Worm (Caenorhabditis elegans): ENCODE data around the gene clu-1.
A peak's percentile ranks its signal among the peaks of the same experiment; 100 is the strongest.

Gene clu-1

ce11 chrIII:9542816-9543215 is 21.6 kb upstream of the clu-1 start, which contains the start of gene eif-2Balpha:
Gene eif-2Balpha (plus strand): TSS chrIII:9543119.
- TF ChIP-seq him-1 (tag; optimal IDR thresholded peaks at IDR 0.05), result no peak
- peak; percentile 56 for TF ChIP-seq W03F9.2 (tag; optimal IDR thresholded peaks at IDR 0.05)
- TF ChIP-seq dao-5 (tag; optimal IDR thresholded peaks at IDR 0.05), result no peak

ce11 chrIII:9542280-9542679 is 21.0 kb upstream of the clu-1 start, which contains the start of gene mut-7:
Gene mut-7 (minus strand): TSS chrIII:9542380.
- TF ChIP-seq him-1 (tag; optimal IDR thresholded peaks at IDR 0.05), result no peak
- TF ChIP-seq W03F9.2 (tag; optimal IDR thresholded peaks at IDR 0.05), result no peak
- TF ChIP-seq dao-5 (tag; optimal IDR thresholded peaks at IDR 0.05), result no peak

ce11 chrIII:9538655-9539155 is 17.4 kb upstream of the clu-1 start, which contains the start of gene ZK1098.3:
Gene ZK1098.3 (minus strand): TSS chrIII:9538705.
- TF ChIP-seq W03F9.2 (tag; optimal IDR thresholded peaks at IDR 0.05), result no peak

- TF ChIP-seq him-1 (tag; optimal IDR thresholded peaks at IDR 0.05) (no peak), W03F9.2 (tag; optimal IDR thresholded peaks at IDR 0.05) (peak; percentile 12), dao-5 (tag; optimal IDR thresholded peaks at IDR 0.05) (no peak)
These were observed 7.6 kb upstream of the clu-1 start, which contains the start of gene ZK1098.2 for ce11 chrIII:9528824-9529223. Gene ZK1098.2 (plus strand): TSS chrIII:9529159.

ce11 chrIII:9526851-9527250 is 5.6 kb upstream of the clu-1 start, which contains the start of gene ZK1098.6:
Gene ZK1098.6 (plus strand): TSS chrIII:9527151.
- no peak for TF ChIP-seq dao-5 (tag; optimal IDR thresholded peaks at IDR 0.05)
- TF ChIP-seq him-1 (tag; optimal IDR thresholded peaks at IDR 0.05), result no peak

- no peak for TF ChIP-seq him-1 (tag; optimal IDR thresholded peaks at IDR 0.05)
These were observed 4.0 kb upstream of the clu-1 start, which contains the start of gene trpp-3 for ce11 chrIII:9525252-9525651. Gene trpp-3 (plus strand): TSS chrIII:9525552.

ce11 chrIII:9523581-9523980 is 2.3 kb upstream of the clu-1 start, which contains the start of gene mrps-23:
Gene mrps-23 (minus strand): TSS chrIII:9523672.
- TF ChIP-seq dao-5 (tag; optimal IDR thresholded peaks at IDR 0.05), result no peak
- no peak for TF ChIP-seq W03F9.2 (tag; optimal IDR thresholded peaks at IDR 0.05)

ce11 chrIII:9516148-9516547 is 5.1 kb downstream of the clu-1 start, which contains the start of gene F55H2.7:
Gene F55H2.7 (minus strand): TSS chrIII:9516248.
- no peak for TF ChIP-seq dao-5 (tag; optimal IDR thresholded peaks at IDR 0.05)
- TF ChIP-seq W03F9.2 (tag; optimal IDR thresholded peaks at IDR 0.05), result no peak
- TF ChIP-seq him-1 (tag; optimal IDR thresholded peaks at IDR 0.05), result no peak

- no peak for TF ChIP-seq him-1 (tag; optimal IDR thresholded peaks at IDR 0.05)
These were observed 7.7 kb downstream of the clu-1 start, which contains the start of gene F55H2.8 for ce11 chrIII:9513569-9513968. Gene F55H2.8 (plus strand): TSS chrIII:9513869.

- TF ChIP-seq him-1 (tag; optimal IDR thresholded peaks at IDR 0.05), result no peak
- TF ChIP-seq W03F9.2 (tag; optimal IDR thresholded peaks at IDR 0.05), result no peak
- TF ChIP-seq dao-5 (tag; optimal IDR thresholded peaks at IDR 0.05), result no peak
These were observed 8.3 kb downstream of the clu-1 start for ce11 chrIII:9513006-9513405.

ce11 chrIII:9511660-9512059 is 9.6 kb downstream of the clu-1 start:
- TF ChIP-seq dao-5 (tag; optimal IDR thresholded peaks at IDR 0.05), result no peak
- TF ChIP-seq him-1 (tag; optimal IDR thresholded peaks at IDR 0.05), result no peak
- TF ChIP-seq W03F9.2 (tag; optimal IDR thresholded peaks at IDR 0.05), result no peak

- no peak for TF ChIP-seq W03F9.2 (tag; optimal IDR thresholded peaks at IDR 0.05)
- TF ChIP-seq him-1 (tag; optimal IDR thresholded peaks at IDR 0.05), result no peak
- TF ChIP-seq dao-5 (tag; optimal IDR thresholded peaks at IDR 0.05), result no peak
These were observed 10.2 kb downstream of the clu-1 start, which contains the start of gene F55H2.5 for ce11 chrIII:9511055-9511520. Gene F55H2.5 (plus strand): TSS chrIII:9511470.

- TF ChIP-seq W03F9.2 (tag; optimal IDR thresholded peaks at IDR 0.05) (no peak), him-1 (tag; optimal IDR thresholded peaks at IDR 0.05) (no peak), dao-5 (tag; optimal IDR thresholded peaks at IDR 0.05) (peak; percentile 46)
These were observed 11.4 kb downstream of the clu-1 start for ce11 chrIII:9509764-9510370.

- TF ChIP-seq W03F9.2 (tag; optimal IDR thresholded peaks at IDR 0.05), result peak; percentile 29
- TF ChIP-seq dao-5 (tag; optimal IDR thresholded peaks at IDR 0.05), result no peak
- no peak for TF ChIP-seq him-1 (tag; optimal IDR thresholded peaks at IDR 0.05)
These were observed 13.5 kb downstream of the clu-1 start, which contains the start of gene vha-14 for ce11 chrIII:9507799-9508198. Gene vha-14 (plus strand): TSS chrIII:9508100.

ce11 chrIII:9504347-9504746 is 16.9 kb downstream of the clu-1 start:
- TF ChIP-seq him-1 (tag; optimal IDR thresholded peaks at IDR 0.05) (no peak), dao-5 (tag; optimal IDR thresholded peaks at IDR 0.05) (no peak), W03F9.2 (tag; optimal IDR thresholded peaks at IDR 0.05) (no peak)
